Worm (Caenorhabditis elegans): ENCODE measurements around the gene srlf-1.

Gene srlf-1

ce11 chrII:7761440-7761839, 29.0 kb upstream of the srlf-1 start, which contains the start of gene B0228.8:
B0228.8 (minus strand) TSS chrII:7761540.
- TF ChIP-seq ceh-39 (tag; optimal IDR thresholded peaks at IDR 0.05) (no peak), ztf-11 (tag; optimal IDR thresholded peaks at IDR 0.05) (no peak), elt-3 (tag; optimal IDR thresholded peaks at IDR 0.05) (no peak), flh-1 (GFP tag; optimal IDR thresholded peaks at IDR 0.05) (no peak), ceh-83 (GFP tag; optimal IDR thresholded peaks at IDR 0.05) (no peak), unc-120 (tag; optimal IDR thresholded peaks at IDR 0.05; ENCODE audit: poor library complexity, severe bottlenecking) (no peak), unc-62 (GFP tag; optimal IDR thresholded peaks at IDR 0.05) (no peak), nhr-2 (tag; optimal IDR thresholded peaks at IDR 0.05) (no peak), ces-1 (GFP tag; optimal IDR thresholded peaks at IDR 0.05) (no peak), lsy-2 (tag; optimal IDR thresholded peaks at IDR 0.05) (no peak), lin-32 (GFP tag; optimal IDR thresholded peaks at IDR 0.05) (no peak), blmp-1 (tag; optimal IDR thresholded peaks at IDR 0.05) (no peak), ceh-43 (GFP tag; optimal IDR thresholded peaks at IDR 0.05) (no peak), mls-2 (tag; optimal IDR thresholded peaks at IDR 0.05) (no peak), elt-1 (tag; optimal IDR thresholded peaks at IDR 0.05; ENCODE audit: borderline replicate concordance, insufficient read depth) (no peak)

DNA sequence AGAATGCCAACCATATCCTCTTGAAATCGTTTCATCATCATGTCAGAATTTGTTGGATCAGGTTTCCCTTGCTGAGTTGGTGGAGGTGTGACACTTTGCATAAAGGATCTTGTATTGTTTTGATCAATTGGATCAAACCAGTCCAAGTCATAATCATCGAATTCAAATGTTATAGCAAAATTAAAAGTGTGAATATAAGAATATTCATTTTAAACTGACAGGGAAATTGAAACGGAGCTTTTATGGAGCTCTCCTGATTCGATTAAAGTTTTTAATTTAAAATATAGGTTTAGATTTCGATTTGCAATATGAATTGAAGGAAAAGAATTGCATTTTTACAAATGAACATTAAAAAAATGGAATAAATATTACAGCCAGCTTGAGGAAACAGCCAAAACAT, 26.8 kb upstream of the srlf-1 start, which contains the start of gene B0228.9:
B0228.9 (minus strand) TSS at position 101 of the 400 bp plus-strand sequence.
- TF ChIP-seq zip-8 (tag; optimal IDR thresholded peaks at IDR 0.05) (no peak), lin-32 (GFP tag; optimal IDR thresholded peaks at IDR 0.05) (no peak), nhr-76 (tag; optimal IDR thresholded peaks at IDR 0.05) (no peak), unc-62 (GFP tag; optimal IDR thresholded peaks at IDR 0.05) (no peak), flh-1 (GFP tag; optimal IDR thresholded peaks at IDR 0.05) (no peak), nhr-12 (tag; optimal IDR thresholded peaks at IDR 0.05) (no peak), nhr-2 (tag; optimal IDR thresholded peaks at IDR 0.05) (no peak), M03D4.4 (tag; optimal IDR thresholded peaks at IDR 0.05) (no peak), mab-5 (tag; optimal IDR thresholded peaks at IDR 0.05) (no peak), sem-2 (GFP tag; optimal IDR thresholded peaks at IDR 0.05) (no peak), cnd-1 (tag; optimal IDR thresholded peaks at IDR 0.05) (no peak), nhr-28 (tag; optimal IDR thresholded peaks at IDR 0.05) (no peak)

- TF ChIP-seq unc-39 (tag; optimal IDR thresholded peaks at IDR 0.05) (no peak), elt-1 (tag; optimal IDR thresholded peaks at IDR 0.05; ENCODE audit: borderline replicate concordance, insufficient read depth) (no peak), M03D4.4 (tag; optimal IDR thresholded peaks at IDR 0.05) (no peak), tbx-8 (GFP tag; optimal IDR thresholded peaks at IDR 0.05) (no peak)
Observed at ce11 chrII:7765456-7765855, 24.9 kb upstream of the srlf-1 start, which contains the start of gene srh-39. srh-39 (minus strand) TSS chrII:7765556.

DNA sequence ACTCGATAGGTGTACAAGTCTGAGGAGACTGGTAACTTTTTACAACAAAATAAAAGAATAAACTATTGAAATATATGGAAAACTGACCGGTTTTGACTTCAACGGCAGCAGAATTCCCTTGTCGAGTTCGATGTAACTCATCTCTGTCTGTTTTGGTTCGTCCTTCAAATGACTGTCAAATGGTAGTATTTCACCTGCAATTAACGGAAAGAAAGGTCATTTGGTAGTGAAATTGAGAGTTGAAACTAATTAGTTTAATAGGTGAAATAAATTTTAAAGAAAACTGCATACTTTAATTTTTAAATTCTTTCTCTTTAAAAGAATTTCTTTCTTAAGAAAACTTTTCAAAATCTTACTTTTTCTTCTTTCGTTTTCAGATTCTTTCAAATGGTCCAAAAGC, 21.1 kb upstream of the srlf-1 start:
- TF ChIP-seq zip-8 (tag; optimal IDR thresholded peaks at IDR 0.05) (no peak), M03D4.4 (tag; optimal IDR thresholded peaks at IDR 0.05) (no peak), ceh-43 (GFP tag; optimal IDR thresholded peaks at IDR 0.05) (no peak), sptf-1 (tag; optimal IDR thresholded peaks at IDR 0.05) (no peak)

DNA sequence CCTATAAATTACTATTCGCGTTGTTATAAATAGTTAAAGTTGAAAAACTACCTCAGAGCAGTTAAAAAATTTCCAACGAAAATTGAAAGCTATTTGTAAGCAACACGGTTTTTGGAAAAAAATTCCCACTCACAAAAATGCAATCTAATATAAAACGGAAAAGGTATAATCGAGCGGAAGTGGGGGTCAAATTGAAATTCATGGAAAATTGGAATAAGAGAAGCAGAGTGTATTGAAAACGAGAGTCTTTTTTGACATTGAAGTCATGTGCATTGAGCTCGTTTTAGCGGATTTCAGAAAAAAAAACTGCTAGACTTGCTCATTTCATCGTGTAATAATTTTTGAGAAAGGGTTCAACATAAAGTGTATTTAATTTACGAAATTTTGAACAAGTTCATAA, 20.1 kb upstream of the srlf-1 start:
- TF ChIP-seq ces-1 (GFP tag; optimal IDR thresholded peaks at IDR 0.05) (no peak), sptf-1 (tag; optimal IDR thresholded peaks at IDR 0.05) (no peak), snpc-4 (tag; optimal IDR thresholded peaks at IDR 0.05) (no peak), nhr-76 (tag; optimal IDR thresholded peaks at IDR 0.05) (no peak), sem-2 (GFP tag; optimal IDR thresholded peaks at IDR 0.05) (no peak)

ce11 chrII:7771917-7772316, 18.5 kb upstream of the srlf-1 start, which contains the start of gene C06A8.8:
C06A8.8 (minus strand) TSS chrII:7772017.
- no peak for TF ChIP-seq sem-2 (GFP tag; optimal IDR thresholded peaks at IDR 0.05)
- TF ChIP-seq zip-8 (tag; optimal IDR thresholded peaks at IDR 0.05) = no peak
- TF ChIP-seq lin-13 (tag; optimal IDR thresholded peaks at IDR 0.05) = no peak
- no peak for TF ChIP-seq unc-62 (GFP tag; optimal IDR thresholded peaks at IDR 0.05)
- no peak for TF ChIP-seq flh-1 (GFP tag; optimal IDR thresholded peaks at IDR 0.05)
- no peak for TF ChIP-seq unc-120 (tag; optimal IDR thresholded peaks at IDR 0.05; ENCODE audit: poor library complexity, severe bottlenecking)
- no peak for TF ChIP-seq unc-39 (tag; optimal IDR thresholded peaks at IDR 0.05)
- TF ChIP-seq cnd-1 (tag; optimal IDR thresholded peaks at IDR 0.05) = no peak
- no peak for TF ChIP-seq mab-5 (tag; optimal IDR thresholded peaks at IDR 0.05)
- no peak for TF ChIP-seq tbx-8 (GFP tag; optimal IDR thresholded peaks at IDR 0.05)
- TF ChIP-seq mep-1 (tag; optimal IDR thresholded peaks at IDR 0.05) = no peak
- no peak for TF ChIP-seq pha-4 (tag; optimal IDR thresholded peaks at IDR 0.05)
- TF ChIP-seq ces-1 (GFP tag; optimal IDR thresholded peaks at IDR 0.05) = no peak
